Fruit fly (Drosophila melanogaster) whole organism, wandering third instar larva: ENCODE data around the gene CG42766.

Experiments
- Myc ChIP-seq: fragments of >200 bp; optimal IDR thresholded peaks from 2 replicates; lab custom pipeline; 2017
- N ChIP-seq: fragments of >200 bp; optimal IDR thresholded peaks from 2 replicates; lab custom pipeline; 2018; ENCODE audit warnings: missing biosample characterization, missing external identifiers, missing genetic modification characterization
- Sp1 ChIP-seq: fragments of 200-800 bp; sonication (Bioruptor generic); optimal IDR thresholded peaks from 3 replicates; lab custom pipeline; 2019; ENCODE audit warnings: missing biosample characterization, mild to moderate bottlenecking, missing genetic modification characterization, moderate library complexity
- br ChIP-seq: fragments of 200-800 bp; sonication (Bioruptor generic); optimal IDR thresholded peaks from 2 replicates; lab custom pipeline; 2016; ENCODE audit warnings: missing biosample characterization, missing genetic modification characterization
- dmrt93B ChIP-seq: fragments of 200-800 bp; sonication (Bioruptor generic); optimal IDR thresholded peaks from 2 replicates; lab custom pipeline; 2018; ENCODE audit warnings: missing biosample characterization, mild to moderate bottlenecking, missing genetic modification characterization
- pan ChIP-seq: fragments of >200 bp; optimal IDR thresholded peaks from 2 replicates; lab custom pipeline; 2017
- tai ChIP-seq: sonication (Bioruptor generic); optimal IDR thresholded peaks from 2 replicates; lab custom pipeline; 2016; ENCODE audit warnings: missing biosample characterization, missing genetic modification characterization

DNA sequence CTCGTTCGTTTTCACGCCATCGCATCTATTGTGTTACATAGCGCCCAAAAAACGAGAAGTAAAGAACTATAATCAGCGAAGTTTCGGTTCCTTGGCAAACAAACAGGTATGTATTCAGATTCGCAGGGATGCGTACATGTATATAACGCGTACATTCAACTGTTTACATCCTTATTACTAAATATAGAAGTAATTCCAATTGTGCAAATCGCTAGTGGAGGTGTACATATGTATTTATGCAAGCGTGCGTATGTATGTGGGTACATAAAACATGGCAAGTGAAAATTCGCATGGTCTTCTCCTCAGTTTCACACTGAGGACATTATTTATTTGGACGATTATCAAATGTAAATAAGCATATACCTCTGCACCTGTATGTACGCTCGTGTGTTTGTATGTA lies 35.1 kb upstream of the CG42766 start:
- TF ChIP-seq N (no peak), br (GFP tag; lab: Kevin White, UChicago) (no peak), Sp1 (no peak), pan (lab: Kevin White, UChicago) (no peak), tai (GFP tag; lab: Kevin White, UChicago) (no peak), dmrt93B (GFP tag; lab: Kevin White, UChicago) (no peak), Myc (lab: Kevin White, UChicago) (no peak)
